Fruit fly (Drosophila melanogaster): ENCODE data around the gene sens-2.

sens-2 gene

dm6 chr2L:6787973-6788368, 33.8 kb upstream of the sens-2 start (continued):
- TF ChIP-seq CG14441 (GFP tag; IDR thresholded peaks at IDR 0.05) (no peak), trem (tag; optimal IDR thresholded peaks at IDR 0.05) (peak; percentile 61), bcd (GFP tag; optimal IDR thresholded peaks at IDR 0.05) (peak; percentile 52), slp2 (GFP tag; optimal IDR thresholded peaks at IDR 0.05) (peak; percentile 44), sug (tag; optimal IDR thresholded peaks at IDR 0.05) (no peak), Trl (optimal IDR thresholded peaks at IDR 0.05) (no peak), Trl (GFP tag; optimal IDR thresholded peaks at IDR 0.05) (peak; percentile 42), CoRest (tag; optimal IDR thresholded peaks at IDR 0.05) (peak; percentile 57), CG2120 (GFP tag; optimal IDR thresholded peaks at IDR 0.05) (peak; percentile 35), phol (tag; optimal IDR thresholded peaks at IDR 0.05) (peak; percentile 79), CG12744 (GFP tag; optimal IDR thresholded peaks at IDR 0.05) (peak; percentile 28), jing (GFP tag; optimal IDR thresholded peaks at IDR 0.05) (peak; percentile 45), CG30431 (GFP tag; optimal IDR thresholded peaks at IDR 0.05) (peak; percentile 46), CG6254 (GFP tag; optimal IDR thresholded peaks at IDR 0.05) (peak; percentile 66), Xbp1 (GFP tag; optimal IDR thresholded peaks at IDR 0.05) (peak; percentile 59), CG16863 (GFP tag; optimal IDR thresholded peaks at IDR 0.05) (no peak), sim (GFP tag; IDR thresholded peaks at IDR 0.05) (peak; percentile 11; the same call in 1 of the 2 replicates), CG11247 (GFP tag; IDR thresholded peaks at IDR 0.05) (no peak; the same call in 1 of the 2 replicates), CG8089 (GFP tag; optimal IDR thresholded peaks at IDR 0.05) (peak; percentile 12), knrl (GFP tag; IDR thresholded peaks at IDR 0.05; ENCODE audit: partially characterized antibody) (no peak), gsb-n (tag; optimal IDR thresholded peaks at IDR 0.05) (peak; percentile 42), Six4 (GFP tag; optimal IDR thresholded peaks at IDR 0.05) (peak; percentile 33), CG6854 (GFP tag; optimal IDR thresholded peaks at IDR 0.05) (no peak), CG7556 (GFP tag; optimal IDR thresholded peaks at IDR 0.05) (peak; percentile 61), CrebB (tag; optimal IDR thresholded peaks at IDR 0.05) (no peak), tap (tag; optimal IDR thresholded peaks at IDR 0.05) (peak; percentile 18), al (GFP tag; IDR thresholded peaks at IDR 0.05) (no peak), btn (GFP tag; optimal IDR thresholded peaks at IDR 0.05) (peak; percentile 31), sob (GFP tag; IDR thresholded peaks at IDR 0.05) (no peak), ATbp (GFP tag; optimal IDR thresholded peaks at IDR 0.05) (peak; percentile 59), CG16813 (GFP tag; IDR thresholded peaks at IDR 0.05; ENCODE audit: partially characterized antibody) (no peak), tin (GFP tag; optimal IDR thresholded peaks at IDR 0.05) (peak; percentile 46), B-H1 (GFP tag; IDR thresholded peaks at IDR 0.05) (no peak; the same call in 2 of the 3 replicates), Meics (GFP tag; optimal IDR thresholded peaks at IDR 0.05) (peak; percentile 35), CG10366 (GFP tag; IDR thresholded peaks at IDR 0.05) (peak; percentile 46), CG30403 (GFP tag; optimal IDR thresholded peaks at IDR 0.05) (peak; percentile 44), CG11398 (GFP tag; optimal IDR thresholded peaks at IDR 0.05) (peak; percentile 26), Dfd (GFP tag; optimal IDR thresholded peaks at IDR 0.05) (no peak), zen (tag; optimal IDR thresholded peaks at IDR 0.05) (no peak), D19A (tag; optimal IDR thresholded peaks at IDR 0.05) (peak; percentile 67), dimm (GFP tag; IDR thresholded peaks at IDR 0.05) (no peak), esg (GFP tag; conservative IDR thresholded peaks at IDR 0.05) (no peak), CG17359 (tag; optimal IDR thresholded peaks at IDR 0.05) (peak; percentile 68), CG31365 (tag; optimal IDR thresholded peaks at IDR 0.05) (no peak), pho (GFP tag; optimal IDR thresholded peaks at IDR 0.05) (no peak), wor (GFP tag; IDR thresholded peaks at IDR 0.05) (no peak), lov (optimal IDR thresholded peaks at IDR 0.05) (no peak), lov (GFP tag; IDR thresholded peaks at IDR 0.05) (0 out of 3 replicates have a peak, but pooled peaks have one; percentile 59), jigr1 (GFP tag; IDR thresholded peaks at IDR 0.05) (no peak), CG10565 (GFP tag; optimal IDR thresholded peaks at IDR 0.05) (no peak), schlank (tag; optimal IDR thresholded peaks at IDR 0.05) (no peak), NC2β (GFP tag; optimal IDR thresholded peaks at IDR 0.05) (peak; percentile 55)

All from whole organism, embryonic.